Fruit fly (Drosophila melanogaster): ENCODE results near the gene ear.

The ear gene

DNA sequence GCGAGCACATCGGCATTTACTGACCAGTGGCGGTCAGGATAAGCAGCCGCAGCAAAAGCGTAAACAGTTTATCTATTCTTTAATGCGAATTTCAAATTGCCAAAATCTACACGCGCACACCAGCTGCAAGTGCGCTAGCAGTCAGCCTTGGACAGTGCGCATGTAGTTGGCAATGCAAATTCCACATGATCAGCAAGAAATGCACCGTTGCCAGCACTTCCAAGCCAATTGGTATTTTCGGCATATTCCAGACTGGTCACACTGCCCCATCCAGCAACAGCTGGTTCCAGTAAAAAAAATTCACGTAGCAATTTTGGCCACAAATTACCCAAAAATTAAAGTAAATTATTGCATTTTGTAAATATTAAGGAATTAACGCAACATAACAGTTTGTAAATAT, 32.8 kb upstream of the ear start (continued):
- TF ChIP-seq CG14710 (tag; optimal IDR thresholded peaks at IDR 0.05) (peak; percentile 70), fru (optimal IDR thresholded peaks at IDR 0.05) (no peak), CG32772 (GFP tag; IDR thresholded peaks at IDR 0.05) (no peak), Dref (GFP tag; IDR thresholded peaks at IDR 0.05) (no peak), shn (GFP tag; optimal IDR thresholded peaks at IDR 0.05) (peak; percentile 4), tll (GFP tag; optimal IDR thresholded peaks at IDR 0.05) (peak in 1 of 2 experiments; percentile 34), Sin3A (optimal IDR thresholded peaks at IDR 0.05) (peak; percentile 96), CG30020 (tag; optimal IDR thresholded peaks at IDR 0.05) (peak; percentile 23), CG10366 (GFP tag; IDR thresholded peaks at IDR 0.05) (no peak), bbx (GFP tag; IDR thresholded peaks at IDR 0.05; ENCODE audit: partially characterized antibody) (no peak), CG9215 (GFP tag; IDR thresholded peaks at IDR 0.05) (no peak), CG4282 (GFP tag; optimal IDR thresholded peaks at IDR 0.05) (peak; percentile 46), odd (GFP tag; optimal IDR thresholded peaks at IDR 0.05) (no peak), Dip2 (GFP tag; IDR thresholded peaks at IDR 0.05) (no peak), CG3847 (GFP tag; IDR thresholded peaks at IDR 0.05) (no peak), dmrt11E (tag; optimal IDR thresholded peaks at IDR 0.05) (peak; percentile 11), CG4360 (GFP tag; IDR thresholded peaks at IDR 0.05) (no peak), CG2120 (GFP tag; optimal IDR thresholded peaks at IDR 0.05) (no peak), CG13424 (tag; optimal IDR thresholded peaks at IDR 0.05) (peak; percentile 0), Spps (tag; optimal IDR thresholded peaks at IDR 0.05) (no peak), CG7839 (tag; optimal IDR thresholded peaks at IDR 0.05) (no peak), CG12071 (GFP tag; optimal IDR thresholded peaks at IDR 0.05) (no peak), CG9609 (GFP tag; optimal IDR thresholded peaks at IDR 0.05) (peak; percentile 12), unc-4 (GFP tag; IDR thresholded peaks at IDR 0.05; ENCODE audit: partially characterized antibody) (no peak), CG10267 (tag; optimal IDR thresholded peaks at IDR 0.05) (peak; percentile 54), cas (GFP tag; IDR thresholded peaks at IDR 0.05) (no peak), Tbp (GFP tag; optimal IDR thresholded peaks at IDR 0.05) (no peak), Ets97D (GFP tag; optimal IDR thresholded peaks at IDR 0.05) (peak; percentile 75), H15 (GFP tag; IDR thresholded peaks at IDR 0.05) (no peak), Max (GFP tag; optimal IDR thresholded peaks at IDR 0.05) (peak; percentile 69), insv (GFP tag; optimal IDR thresholded peaks at IDR 0.05) (peak in 1 of 2 experiments; percentile 50), Hr51 (GFP tag; optimal IDR thresholded peaks at IDR 0.05) (peak in 1 of 2 experiments; percentile 7), lov (optimal IDR thresholded peaks at IDR 0.05) (no peak), lov (GFP tag; IDR thresholded peaks at IDR 0.05) (no peak), CG10959 (GFP tag; IDR thresholded peaks at IDR 0.05) (no peak), chinmo (GFP tag; IDR thresholded peaks at IDR 0.05; ENCODE audit: partially characterized antibody) (no peak), CG18599 (GFP tag; optimal IDR thresholded peaks at IDR 0.05) (no peak), CG15479 (GFP tag; optimal IDR thresholded peaks at IDR 0.05) (no peak), yki (optimal IDR thresholded peaks at IDR 0.05) (no peak), zen (tag; optimal IDR thresholded peaks at IDR 0.05) (peak; percentile 43), Dp (GFP tag; optimal IDR thresholded peaks at IDR 0.05) (peak; percentile 83), Optix (GFP tag; IDR thresholded peaks at IDR 0.05) (no peak), CG32767 (GFP tag; IDR thresholded peaks at IDR 0.05) (no peak), chn (GFP tag; optimal IDR thresholded peaks at IDR 0.05) (peak; percentile 45), CG13894 (tag; optimal IDR thresholded peaks at IDR 0.05) (peak; percentile 14), tio (GFP tag; optimal IDR thresholded peaks at IDR 0.05) (no peak), ERR (GFP tag; optimal IDR thresholded peaks at IDR 0.05) (no peak), Lhr (GFP tag; optimal IDR thresholded peaks at IDR 0.05) (peak; percentile 88), nerfin-1 (tag; optimal IDR thresholded peaks at IDR 0.05) (peak; percentile 23), nerfin-2 (GFP tag; IDR thresholded peaks at IDR 0.05; ENCODE audit: partially characterized antibody) (no peak), Aef1 (GFP tag; IDR thresholded peaks at IDR 0.05) (no peak), CG18619 (GFP tag; optimal IDR thresholded peaks at IDR 0.05) (no peak)
